Fruit fly (Drosophila melanogaster) whole organism, pupa: ENCODE data around the gene Ald2.
A peak's percentile ranks its signal among the peaks of the same experiment; 100 is the strongest.

Experiments used
- CG10348 ChIP-seq: fragments of 200-800 bp; sonication (Bioruptor generic); IDR thresholded peaks from 2 replicates; pipeline ENCODE4 v1.3.6; 2022; ENCODE audit warnings: missing biosample characterization, missing genetic modification characterization
- CG12605 ChIP-seq: fragments of 200-800 bp; sonication (Bioruptor generic); IDR thresholded peaks from 2 replicates; pipeline ENCODE4 v1.3.6; 2022; ENCODE audit warnings: missing biosample characterization, missing genetic modification characterization
- CG13204 ChIP-seq: fragments of 200-800 bp; sonication (Bioruptor generic); optimal IDR thresholded peaks from 2 replicates; lab custom pipeline; 2018; ENCODE audit warnings: missing biosample characterization, mild to moderate bottlenecking, missing genetic modification characterization, moderate library complexity
- CG14655 ChIP-seq: fragments of 200-800 bp; sonication (Bioruptor generic); optimal IDR thresholded peaks from 3 replicates; lab custom pipeline; 2017; ENCODE audit warnings: mild to moderate bottlenecking, missing biosample characterization, missing genetic modification reagents, missing genetic modification characterization
- CG15710 ChIP-seq: fragments of 200-800 bp; sonication (Bioruptor generic); optimal IDR thresholded peaks from 2 replicates; lab custom pipeline; 2018; ENCODE audit warnings: missing biosample characterization, mild to moderate bottlenecking, missing genetic modification characterization, moderate library complexity
- CG17806 ChIP-seq: fragments of 200-800 bp; sonication (Bioruptor generic); optimal IDR thresholded peaks from 2 replicates; lab custom pipeline; 2018; ENCODE audit warnings: missing biosample characterization, mild to moderate bottlenecking, missing genetic modification characterization, moderate library complexity
- CG32121 ChIP-seq: fragments of 200-800 bp; sonication (Bioruptor generic); IDR thresholded peaks from 2 replicates; pipeline ENCODE4 v1.3.6; 2022; ENCODE audit warnings: missing biosample characterization, missing genetic modification characterization
- CG34367 ChIP-seq: fragments of 200-800 bp; sonication (Bioruptor generic); optimal IDR thresholded peaks from 2 replicates; lab custom pipeline; 2018; ENCODE audit warnings: missing biosample characterization, mild to moderate bottlenecking, missing genetic modification characterization
- CG4496 ChIP-seq: fragments of 200-800 bp; sonication (Bioruptor generic); IDR thresholded peaks from 3 replicates; pipeline ENCODE4 v1.3.6; 2022; ENCODE audit warnings: missing biosample characterization, missing genetic modification characterization
- CG8159 ChIP-seq: fragments of 200-800 bp; sonication (Bioruptor generic); optimal IDR thresholded peaks from 3 replicates; lab custom pipeline; 2018; ENCODE audit warnings: missing biosample characterization, mild to moderate bottlenecking, missing genetic modification characterization, moderate library complexity
- CG8301 ChIP-seq: fragments of 200-800 bp; sonication (Bioruptor generic); optimal IDR thresholded peaks from 2 replicates; lab custom pipeline; 2018; ENCODE audit warnings: missing biosample characterization, mild to moderate bottlenecking, missing genetic modification characterization
- CG9948 ChIP-seq: fragments of 200-800 bp; sonication (Bioruptor generic); optimal IDR thresholded peaks from 2 replicates; lab custom pipeline; 2018; ENCODE audit warnings: missing biosample characterization, mild to moderate bottlenecking, missing genetic modification characterization, moderate library complexity
- D1 ChIP-seq: fragments of 200-800 bp; sonication (Bioruptor generic); optimal IDR thresholded peaks from 2 replicates; lab custom pipeline; 2018; ENCODE audit warnings: missing biosample characterization, mild to moderate bottlenecking, missing genetic modification characterization, moderate library complexity
- EcR ChIP-seq: fragments of 200-800 bp; sonication (Bioruptor generic); optimal IDR thresholded peaks from 3 replicates; lab custom pipeline; 2019; ENCODE audit warnings: missing biosample characterization, missing genetic modification characterization, mild to moderate bottlenecking, moderate library complexity, missing genetic modification reagents
- Ets98B ChIP-seq: fragments of 200-800 bp; sonication (Bioruptor generic); IDR thresholded peaks from 2 replicates; pipeline ENCODE4 v1.3.6; 2022; ENCODE audit warnings: missing biosample characterization, missing genetic modification characterization
- Pif1A ChIP-seq: fragments of 200-800 bp; sonication (Bioruptor generic); optimal IDR thresholded peaks from 3 replicates; lab custom pipeline; 2016; ENCODE audit warnings: missing biosample characterization, missing genetic modification characterization
- Pif1B ChIP-seq: fragments of 200-800 bp; sonication (Bioruptor generic); optimal IDR thresholded peaks from 3 replicates; lab custom pipeline; 2016; ENCODE audit warnings: missing biosample characterization, missing genetic modification characterization
- Snoo ChIP-seq: fragments of 200-800 bp; sonication (Bioruptor generic); optimal IDR thresholded peaks from 3 replicates; lab custom pipeline; 2017; ENCODE audit warnings: missing biosample characterization, mild to moderate bottlenecking, missing genetic modification characterization, inconsistent platforms
- fd96Ca ChIP-seq: fragments of 200-800 bp; sonication (Bioruptor generic); IDR thresholded peaks from 3 replicates; pipeline ENCODE4 v1.3.6; 2022; ENCODE audit warnings: missing biosample characterization, missing genetic modification characterization
- gl ChIP-seq: fragments of 200-800 bp; sonication (Bioruptor generic); optimal IDR thresholded peaks from 2 replicates; lab custom pipeline; 2018; ENCODE audit warnings: missing biosample characterization, mild to moderate bottlenecking, missing genetic modification characterization
- rn ChIP-seq: fragments of 200-800 bp; sonication (Bioruptor generic); IDR thresholded peaks from 2 replicates; pipeline ENCODE4 v1.3.6; 2022; ENCODE audit warnings: missing biosample characterization, missing genetic modification characterization

The Ald2 gene

DNA sequence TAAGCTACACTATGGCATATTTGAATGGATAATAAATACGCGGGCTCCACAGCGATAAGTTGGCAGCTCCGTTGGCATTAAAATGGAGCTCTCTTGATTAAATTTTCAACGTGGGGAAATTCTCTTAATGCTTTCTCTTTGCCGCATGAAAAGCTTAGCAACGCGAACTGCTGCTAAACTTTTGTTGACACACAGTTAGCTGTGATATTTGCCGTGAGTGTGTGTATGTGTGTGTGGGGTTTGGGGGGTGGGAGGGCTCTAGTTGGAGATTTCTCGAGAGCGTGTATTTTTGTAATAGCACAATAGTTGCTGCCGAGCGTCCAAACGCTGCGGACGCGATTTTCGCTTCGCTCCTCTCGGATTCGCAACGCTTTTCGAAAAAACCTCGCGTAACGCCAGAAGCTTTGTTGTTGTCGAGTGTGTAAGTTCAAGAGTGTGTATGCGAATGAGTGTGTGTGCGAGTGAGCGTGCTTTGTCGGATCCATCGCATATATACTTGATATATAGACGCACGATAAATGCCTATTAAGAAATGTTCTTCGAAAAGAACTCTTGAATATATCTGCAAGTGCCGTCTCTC, 47.4 kb downstream of the Ald2 start, which contains the start of gene CG5455:
Gene CG5455, plus strand, starts transcription at position 302 of the 580 bp plus-strand sequence.
- TF ChIP-seq CG9948 (tag; lab: Kevin White, UChicago) (no peak), CG15710 (tag; lab: Kevin White, UChicago) (no peak), CG12605 (GFP tag; lab: Robert Waterston, UW) (peak; percentile 69), fd96Ca (peak; percentile 73), CG4496 (GFP tag; lab: Robert Waterston, UW) (peak; percentile 82), CG10348 (GFP tag; lab: Robert Waterston, UW) (no peak), Pif1B (GFP tag; lab: Kevin White, UChicago) (peak; percentile 38), Ets98B (peak; percentile 93), CG8301 (tag; lab: Kevin White, UChicago) (no peak), CG17806 (tag; lab: Kevin White, UChicago) (peak; percentile 3), gl (tag; lab: Kevin White, UChicago) (peak; percentile 30), CG32121 (GFP tag; lab: Robert Waterston, UW) (peak; percentile 87), EcR (GFP tag; lab: Kevin White, UChicago) (peak; percentile 65), D1 (tag; lab: Kevin White, UChicago) (no peak), CG8159 (tag; lab: Kevin White, UChicago) (peak; percentile 5), CG13204 (peak; percentile 57), rn (GFP tag; lab: Robert Waterston, UW) (no peak), CG34367 (tag; lab: Kevin White, UChicago) (peak; percentile 26)
- TF ChIP-seq, all 21 proteins: peak for 12

- peak; percentile 44 for TF ChIP-seq CG17806 (tag; lab: Kevin White, UChicago)
- no peak for TF ChIP-seq rn (GFP tag; lab: Robert Waterston, UW)
- TF ChIP-seq CG10348 (GFP tag; lab: Robert Waterston, UW): no peak
- TF ChIP-seq CG8301 (tag; lab: Kevin White, UChicago): peak; percentile 63
- peak; percentile 74 for TF ChIP-seq Ets98B
- TF ChIP-seq CG13204: peak; percentile 4
- TF ChIP-seq D1 (tag; lab: Kevin White, UChicago): peak; percentile 9
- peak; percentile 21 for TF ChIP-seq EcR (GFP tag; lab: Kevin White, UChicago)
- no peak for TF ChIP-seq CG34367 (tag; lab: Kevin White, UChicago)
- peak; percentile 74 for TF ChIP-seq CG14655
- TF ChIP-seq CG4496 (GFP tag; lab: Robert Waterston, UW): peak; percentile 74
- peak; percentile 72; the same call in 1 of the 2 replicates for TF ChIP-seq CG32121 (GFP tag; lab: Robert Waterston, UW)
- TF ChIP-seq Snoo (tag; lab: Kevin White, UChicago): no peak
- TF ChIP-seq Pif1A (GFP tag; lab: Kevin White, UChicago): peak; percentile 40
- TF ChIP-seq CG8159 (tag; lab: Kevin White, UChicago): peak; percentile 44
- peak; percentile 15 for TF ChIP-seq CG15710 (tag; lab: Kevin White, UChicago)
- TF ChIP-seq Pif1B (GFP tag; lab: Kevin White, UChicago): peak; percentile 32
- TF ChIP-seq CG9948 (tag; lab: Kevin White, UChicago): peak; percentile 52
- TF ChIP-seq fd96Ca: peak; percentile 39; the same call in 1 of the 3 replicates
- peak; percentile 44 for TF ChIP-seq CG12605 (GFP tag; lab: Robert Waterston, UW)
- peak; percentile 25 for TF ChIP-seq gl (tag; lab: Kevin White, UChicago)
Measured at dm6 chr3R:26462173-26462959, 48.5 kb downstream of the Ald2 start.

DNA sequence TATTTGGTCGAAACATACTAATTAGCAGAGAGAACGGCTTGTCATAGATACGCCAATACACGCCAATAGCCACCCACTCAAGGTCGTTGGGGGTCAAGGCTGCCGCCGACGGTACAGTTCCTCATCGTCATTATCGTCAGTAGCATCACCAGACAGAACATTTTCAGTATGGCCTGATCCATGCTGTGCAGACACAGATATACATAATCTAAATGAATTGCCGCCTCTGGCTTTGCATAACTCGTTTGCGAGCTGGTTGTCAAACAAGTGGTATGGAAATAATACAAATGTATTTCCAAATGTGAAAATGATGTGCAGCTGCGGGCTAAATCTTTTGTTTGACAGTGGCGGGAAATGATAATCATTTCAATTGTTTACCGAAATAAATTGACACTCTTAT, 49.3 kb downstream of the Ald2 start:
- TF ChIP-seq rn (GFP tag; lab: Robert Waterston, UW) (no peak), D1 (tag; lab: Kevin White, UChicago) (no peak), CG9948 (tag; lab: Kevin White, UChicago) (no peak), CG12605 (GFP tag; lab: Robert Waterston, UW) (no peak), CG13204 (no peak), CG14655 (no peak), CG10348 (GFP tag; lab: Robert Waterston, UW) (no peak), CG4496 (GFP tag; lab: Robert Waterston, UW) (no peak), CG8301 (tag; lab: Kevin White, UChicago) (no peak), CG32121 (GFP tag; lab: Robert Waterston, UW) (no peak)
- TF ChIP-seq, all 21 proteins: peak for 0

DNA sequence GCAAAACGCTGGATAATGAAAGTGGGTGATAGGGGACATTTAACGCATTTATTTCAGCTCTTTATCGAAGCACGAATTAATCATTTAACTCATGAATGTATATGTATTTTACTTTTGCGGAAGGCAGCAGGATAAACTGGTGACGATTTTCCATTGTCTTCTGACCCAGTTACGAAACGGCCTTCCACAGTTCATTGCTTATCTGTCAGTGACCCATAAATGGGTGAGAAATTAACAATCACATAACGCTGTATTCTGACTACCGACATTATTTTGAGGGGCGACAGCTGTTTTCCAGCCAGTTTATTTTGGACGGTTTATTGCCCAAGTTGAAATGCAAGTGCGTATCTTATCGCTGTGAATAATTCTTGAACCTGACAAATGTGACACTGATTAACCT, 49.7 kb downstream of the Ald2 start:
- TF ChIP-seq gl (tag; lab: Kevin White, UChicago) (no peak), EcR (GFP tag; lab: Kevin White, UChicago) (peak; percentile 79)

DNA sequence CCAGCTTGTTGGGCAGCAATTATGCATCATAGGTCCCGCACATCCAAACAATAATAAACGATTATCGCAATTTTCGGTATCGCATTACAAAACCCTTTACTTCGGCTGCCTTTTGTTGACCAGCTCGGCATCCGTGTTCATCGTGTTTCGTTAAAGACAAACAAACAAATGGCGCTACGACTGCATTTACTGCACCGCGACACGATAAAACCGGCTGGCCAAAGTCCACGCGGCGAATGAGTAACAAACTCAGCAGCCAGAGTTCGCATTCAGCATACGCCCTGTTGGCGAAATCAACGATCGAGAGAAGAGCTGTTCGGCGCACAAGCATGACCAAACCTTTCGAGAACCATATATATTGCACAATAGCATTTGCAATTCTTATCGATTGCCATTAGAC, 50.5 kb downstream of the Ald2 start:
- TF ChIP-seq CG13204 (peak; percentile 4), Pif1A (GFP tag; lab: Kevin White, UChicago) (peak; percentile 49), fd96Ca (no peak), Snoo (tag; lab: Kevin White, UChicago) (peak; percentile 39), CG12605 (GFP tag; lab: Robert Waterston, UW) (peak; percentile 54; the same call in 1 of the 2 replicates), CG10348 (GFP tag; lab: Robert Waterston, UW) (no peak), CG4496 (GFP tag; lab: Robert Waterston, UW) (peak; percentile 73), Pif1B (GFP tag; lab: Kevin White, UChicago) (peak; percentile 46), CG15710 (tag; lab: Kevin White, UChicago) (no peak), Ets98B (peak; percentile 27; the same call in 1 of the 2 replicates), CG34367 (tag; lab: Kevin White, UChicago) (no peak), gl (tag; lab: Kevin White, UChicago) (peak; percentile 63), CG8301 (tag; lab: Kevin White, UChicago) (peak; percentile 4), D1 (tag; lab: Kevin White, UChicago) (no peak)
